Worm (Caenorhabditis elegans) whole organism, L4 larva: ENCODE results near the gene cpd-2.

Source experiments
- lin-38 ChIP-seq: fragments of 200-800 bp; sonication (Bioruptor generic); IDR thresholded peaks from 2 replicates; pipeline ENCODE4 v1.3.6; 2022; ENCODE audit warnings: missing genetic modification reagents, missing genetic modification characterization, missing compliant biosample characterization
- nhr-237 ChIP-seq: sonication (generic microtip); optimal IDR thresholded peaks from 2 replicates; lab custom pipeline; 2017; ENCODE audit warnings: missing biosample characterization, missing genetic modification characterization

DNA sequence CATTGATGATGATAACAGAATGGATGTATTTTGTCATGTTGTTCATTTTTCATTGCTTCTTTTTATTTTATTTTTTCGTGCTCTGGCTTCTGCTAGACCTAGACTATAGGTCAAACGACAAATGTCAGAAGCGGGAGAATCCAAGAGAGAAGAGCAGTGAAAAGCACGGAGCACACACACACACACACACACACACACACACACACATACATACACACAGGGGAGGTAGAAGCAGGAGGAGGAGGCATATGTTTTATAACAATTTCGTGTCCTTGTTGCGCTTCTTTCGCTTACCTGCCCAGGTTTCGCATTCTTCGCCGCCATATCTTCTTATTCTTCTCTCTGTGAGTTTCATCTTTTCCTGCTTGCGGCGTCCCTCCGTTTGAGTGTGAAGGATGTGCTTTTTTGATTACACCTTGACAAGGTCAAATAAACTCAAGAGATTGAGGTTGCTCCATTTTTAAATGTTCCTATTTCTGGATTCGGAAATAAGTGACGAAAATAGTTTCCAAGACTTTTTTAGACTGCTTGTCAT lies 48.5 kb downstream of the cpd-2 start:
- TF ChIP-seq nhr-237 (tag; lab: Kevin White, UChicago) (no peak), lin-38 (GFP tag; lab: Robert Waterston, UW) (no peak)
